Worm (Caenorhabditis elegans): ENCODE results near the gene F25E5.8.

DNA sequence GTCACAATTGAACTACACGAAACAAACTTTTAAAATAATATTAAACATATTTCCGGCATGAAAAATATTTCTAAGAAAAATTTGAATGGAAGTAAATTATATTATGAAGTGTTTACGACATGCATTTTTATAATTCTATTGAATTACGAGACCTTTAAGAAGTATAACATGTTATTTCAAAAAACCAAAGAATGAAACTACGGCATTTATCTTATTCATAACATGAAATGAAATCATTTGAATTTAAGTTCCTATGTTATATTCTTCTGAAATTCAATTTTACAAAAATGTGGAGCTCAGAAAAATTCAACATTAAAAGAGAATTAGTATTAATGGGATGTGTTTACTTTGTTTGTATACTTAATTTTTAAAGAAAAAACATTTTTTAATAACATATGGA is 4.7 kb upstream of the F25E5.8 start, which contains the start of gene srw-71:
- no peak for TF ChIP-seq unc-30 (tag; optimal IDR thresholded peaks at IDR 0.05)
- TF ChIP-seq lin-13 (GFP tag; optimal IDR thresholded peaks at IDR 0.05): no peak
- no peak for TF ChIP-seq skn-1 (tag; optimal IDR thresholded peaks at IDR 0.05)
- TF ChIP-seq ztf-4 (tag; optimal IDR thresholded peaks at IDR 0.05): no peak
- no peak for TF ChIP-seq ama-1 (optimal IDR thresholded peaks at IDR 0.05)
- no peak for TF ChIP-seq pqm-1 (tag; optimal IDR thresholded peaks at IDR 0.05)
- TF ChIP-seq nhr-28 (tag; optimal IDR thresholded peaks at IDR 0.05): no peak
- no peak for TF ChIP-seq jun-1 (tag; optimal IDR thresholded peaks at IDR 0.05)
- TF ChIP-seq ceh-63 (GFP tag; optimal IDR thresholded peaks at IDR 0.05): no peak
- TF ChIP-seq unc-62 (GFP tag; optimal IDR thresholded peaks at IDR 0.05): no peak
- TF ChIP-seq blmp-1 (tag; optimal IDR thresholded peaks at IDR 0.05): no peak
- no peak for TF ChIP-seq mep-1 (tag; optimal IDR thresholded peaks at IDR 0.05)
